Worm (Caenorhabditis elegans) whole organism, L4 larva: ENCODE results near the gene C07A9.12.

Experiments used
- F26F4.8 ChIP-seq: fragments of 200-800 bp; sonication (Bioruptor generic); conservative IDR thresholded peaks from 2 replicates; pipeline ENCODE4 v1.3.6; 2022; ENCODE audit warnings: missing genetic modification characterization, missing compliant biosample characterization
- F37D6.2 ChIP-seq: sonication (generic microtip); optimal IDR thresholded peaks from 2 replicates; lab custom pipeline; 2016; ENCODE audit warnings: mild to moderate bottlenecking, missing genetic modification characterization, missing compliant biosample characterization
- R02D3.7 ChIP-seq: fragments of 150-350 bp; sonication (generic microtip); optimal IDR thresholded peaks from 3 replicates; lab custom pipeline; 2014; ENCODE audit warnings: missing biosample characterization, missing genetic modification characterization
- T26A8.4 ChIP-seq: fragments of 200-800 bp; sonication (Bioruptor generic); IDR thresholded peaks from 2 replicates; pipeline ENCODE4 v1.3.6; 2022; ENCODE audit warnings: missing genetic modification characterization, missing compliant biosample characterization
- aha-1 ChIP-seq: fragments of 150-350 bp; peaks from one replicate; lab custom pipeline; 2014; ENCODE audit warnings: missing biosample characterization, missing genetic modification characterization
- ceh-62 ChIP-seq: sonication (generic microtip); optimal IDR thresholded peaks from 2 replicates; lab custom pipeline; 2017; ENCODE audit warnings: missing biosample characterization, missing genetic modification characterization
- ces-1 ChIP-seq: fragments of 150-350 bp; sonication (generic microtip); optimal IDR thresholded peaks from 4 replicates; lab custom pipeline; 2014; ENCODE audit warnings: missing biosample characterization, missing genetic modification reagents, missing genetic modification characterization
- daf-16 ChIP-seq, 3 experiments: sonication (generic microtip); optimal IDR thresholded peaks; 2 replicates each; lab custom pipeline; 2016 to 2017; ENCODE audit warnings: missing genetic modification characterization in 3 of 3, missing genetic modification reagents in 3 of 3, mild to moderate bottlenecking in 2 of 3, missing compliant biosample characterization in 2 of 3, missing biosample characterization in 1 of 3, moderate library complexity in 1 of 3
- dpl-1 ChIP-seq: fragments of 150-350 bp; optimal IDR thresholded peaks from 2 replicates; lab custom pipeline; 2014; ENCODE audit warnings: missing biosample characterization, missing genetic modification reagents, missing genetic modification characterization
- dve-1 ChIP-seq: sonication (generic microtip); optimal IDR thresholded peaks from 2 replicates; lab custom pipeline; 2017; ENCODE audit warnings: antibody characterized with exemption, mild to moderate bottlenecking, missing genetic modification characterization, missing compliant biosample characterization; ENCODE audit not compliant: insufficient read depth
- egl-43 ChIP-seq: fragments of 200-800 bp; sonication (Bioruptor generic); IDR thresholded peaks from 2 replicates; pipeline ENCODE4 v1.3.6; 2022; ENCODE audit warnings: missing genetic modification reagents, missing genetic modification characterization, missing compliant biosample characterization
- hlh-11 ChIP-seq: fragments of 200-800 bp; sonication (Bioruptor generic); optimal IDR thresholded peaks from 2 replicates; lab custom pipeline; 2018; ENCODE audit warnings: mild to moderate bottlenecking, missing genetic modification characterization, missing compliant biosample characterization
- hlh-30 ChIP-seq: sonication (generic microtip); optimal IDR thresholded peaks from 2 replicates; lab custom pipeline; 2017; ENCODE audit warnings: antibody characterized with exemption, mild to moderate bottlenecking, missing genetic modification characterization, missing compliant biosample characterization; ENCODE audit not compliant: insufficient read depth
- hmg-1.1 ChIP-seq: fragments of 200-800 bp; sonication (Bioruptor generic); IDR thresholded peaks from 2 replicates; pipeline ENCODE4 v1.3.6; 2022; ENCODE audit warnings: missing genetic modification reagents, missing genetic modification characterization, missing compliant biosample characterization
- lin-1 ChIP-seq: fragments of 200-800 bp; sonication (Bioruptor generic); IDR thresholded peaks from 2 replicates; pipeline ENCODE4 v1.3.6; 2022; ENCODE audit warnings: missing genetic modification reagents, missing genetic modification characterization, missing compliant biosample characterization
- lin-29 ChIP-seq: fragments of 200-800 bp; sonication (Bioruptor generic); IDR thresholded peaks from 2 replicates; pipeline ENCODE4 v1.3.6; 2022; ENCODE audit warnings: missing genetic modification reagents, missing genetic modification characterization, missing compliant biosample characterization
- lsy-2 ChIP-seq, 2 experiments: fragments of 150-350 bp in 1 of 2; sonication (generic microtip) in 1 of 2; optimal IDR thresholded peaks; 2 replicates each; lab custom pipeline; 2014 to 2017; ENCODE audit warnings: missing biosample characterization in 2 of 2, missing genetic modification characterization in 2 of 2
- madf-5 ChIP-seq, 2 experiments: fragments of 200-800 bp; sonication (Bioruptor generic); IDR thresholded peaks; 2 replicates each; pipeline ENCODE4 v1.3.6; 2022; ENCODE audit warnings: missing compliant biosample characterization in 2 of 2, missing genetic modification characterization in 2 of 2
- mes-2 ChIP-seq: sonication (generic microtip); optimal IDR thresholded peaks from 2 replicates; lab custom pipeline; 2016; ENCODE audit warnings: missing genotype, mild to moderate bottlenecking, missing genetic modification characterization, missing compliant biosample characterization; ENCODE audit not compliant: poor library complexity, severe bottlenecking
- mxl-2 ChIP-seq: fragments of 200-800 bp; sonication (Bioruptor generic); conservative IDR thresholded peaks from 2 replicates; pipeline ENCODE4 v1.3.6; 2022; ENCODE audit warnings: missing genetic modification reagents, missing genetic modification characterization, missing compliant biosample characterization
- nhr-102 ChIP-seq: sonication (generic microtip); optimal IDR thresholded peaks from 2 replicates; lab custom pipeline; 2016; ENCODE audit warnings: mild to moderate bottlenecking, missing genetic modification characterization, moderate library complexity, missing compliant biosample characterization
- nhr-11 ChIP-seq: fragments of 150-350 bp; optimal IDR thresholded peaks from 2 replicates; lab custom pipeline; 2014; ENCODE audit warnings: missing biosample characterization, missing genetic modification characterization
- nhr-111 ChIP-seq: fragments of 200-800 bp; sonication (Bioruptor generic); optimal IDR thresholded peaks from 2 replicates; lab custom pipeline; 2018; ENCODE audit warnings: mild to moderate bottlenecking, missing genetic modification characterization, missing compliant biosample characterization
- nhr-28 ChIP-seq: fragments of 150-350 bp; optimal IDR thresholded peaks from 2 replicates; lab custom pipeline; 2014; ENCODE audit warnings: missing biosample characterization, missing genetic modification characterization
- nhr-41 ChIP-seq: fragments of 200-800 bp; sonication (Bioruptor generic); IDR thresholded peaks from 2 replicates; pipeline ENCODE4 v1.3.6; 2022; ENCODE audit warnings: missing genetic modification reagents, missing genetic modification characterization, missing compliant biosample characterization
- nhr-6 ChIP-seq: fragments of 150-350 bp; optimal IDR thresholded peaks from 2 replicates; lab custom pipeline; 2014; ENCODE audit warnings: missing biosample characterization, missing genetic modification characterization
- nhr-77 ChIP-seq: fragments of 150-350 bp; optimal IDR thresholded peaks from 2 replicates; lab custom pipeline; 2014; ENCODE audit warnings: missing biosample characterization, missing genetic modification characterization
- php-3 ChIP-seq: fragments of 200-800 bp; sonication (Bioruptor generic); IDR thresholded peaks from 2 replicates; pipeline ENCODE4 v1.3.6; 2022; ENCODE audit warnings: missing genetic modification reagents, missing genetic modification characterization, missing compliant biosample characterization
- pqm-1 ChIP-seq: sonication (generic microtip); optimal IDR thresholded peaks from 2 replicates; lab custom pipeline; 2017; ENCODE audit warnings: missing biosample characterization, missing genetic modification characterization
- sdz-12 ChIP-seq: fragments of 200-800 bp; sonication (Bioruptor generic); optimal IDR thresholded peaks from 2 replicates; lab custom pipeline; 2018; ENCODE audit warnings: mild to moderate bottlenecking, missing genetic modification characterization, missing compliant biosample characterization
- snpc-1.2 ChIP-seq: fragments of 200-800 bp; sonication (Bioruptor generic); IDR thresholded peaks from 2 replicates; pipeline ENCODE4 v1.3.6; 2022; ENCODE audit warnings: missing genetic modification reagents, missing genetic modification characterization, missing compliant biosample characterization
- unc-62 ChIP-seq, 3 experiments: fragments of 150-350 bp in 1 of 3; sonication (generic microtip); optimal IDR thresholded peaks in 2 of 3; peaks in 1 of 3; 1 replicate in 1 of 3; 2 replicates in 2 of 3; lab custom pipeline; 2014 to 2017; ENCODE audit warnings: missing biosample characterization in 3 of 3, missing genetic modification characterization in 3 of 3, missing genetic modification reagents in 3 of 3, missing genotype in 1 of 3
- vab-7 ChIP-seq: fragments of 200-800 bp; sonication (Bioruptor generic); IDR thresholded peaks from 2 replicates; pipeline ENCODE4 v1.3.6; 2022; ENCODE audit warnings: missing genetic modification reagents, missing genetic modification characterization, missing compliant biosample characterization
- zfp-2 ChIP-seq: sonication (generic microtip); optimal IDR thresholded peaks from 2 replicates; lab custom pipeline; 2016; ENCODE audit warnings: mild to moderate bottlenecking, missing genetic modification characterization, missing compliant biosample characterization
- zip-2 ChIP-seq: fragments of 150-350 bp; optimal IDR thresholded peaks from 2 replicates; lab custom pipeline; 2014; ENCODE audit warnings: missing biosample characterization, missing genetic modification characterization
- ztf-11 ChIP-seq: fragments of 150-350 bp; optimal IDR thresholded peaks from 2 replicates; lab custom pipeline; 2014; ENCODE audit warnings: missing biosample characterization, missing genetic modification characterization
- ztf-7 ChIP-seq: fragments of 150-350 bp; optimal IDR thresholded peaks from 2 replicates; lab custom pipeline; 2014; ENCODE audit warnings: missing biosample characterization, missing genetic modification characterization

Gene C07A9.12

ce11 chrIII:9695379-9695778, 32.0 kb downstream of the C07A9.12 start:
- TF ChIP-seq F26F4.8 (GFP tag; lab: Robert Waterston, UW): no peak
- no peak for TF ChIP-seq nhr-102 (tag; lab: Kevin White, UChicago)
- peak; percentile 39 for TF ChIP-seq nhr-6 (tag; lab: Kevin White, UChicago)
- peak in 1 of 2 experiments; percentile 33 for TF ChIP-seq lsy-2 (tag; optimal IDR thresholded peaks at IDR 0.05; lab: Kevin White, UChicago)
- peak; percentile 13 for TF ChIP-seq hlh-30 (tag; lab: Kevin White, UChicago)
- no peak for TF ChIP-seq nhr-28 (tag; lab: Kevin White, UChicago)
- no peak for TF ChIP-seq nhr-11
- no peak for TF ChIP-seq madf-5 (GFP tag; IDR thresholded peaks at IDR 0.05; lab: Robert Waterston, UW)
- TF ChIP-seq mes-2: peak; percentile 47
- TF ChIP-seq dve-1 (tag; lab: Kevin White, UChicago): no peak
- no peak for TF ChIP-seq nhr-111 (GFP tag; lab: Kevin White, UChicago)
- no peak for TF ChIP-seq F37D6.2 (tag; lab: Kevin White, UChicago)
- TF ChIP-seq hlh-11: no peak
- TF ChIP-seq zip-2 (tag; lab: Kevin White, UChicago): no peak
- TF ChIP-seq daf-16 (GFP tag; optimal IDR thresholded peaks at IDR 0.05; lab: Kevin White, UChicago): no peak
- peak; percentile 16 for TF ChIP-seq daf-16 (tag; optimal IDR thresholded peaks at IDR 0.05; lab: Kevin White, UChicago)
- TF ChIP-seq dpl-1 (GFP tag; lab: Kevin White, UChicago): peak; percentile 32
- TF ChIP-seq aha-1 (tag; lab: Kevin White, UChicago): no peak

ce11 chrIII:9694474-9694873, 32.9 kb downstream of the C07A9.12 start, which contains the start of gene set-3:
set-3 (minus strand) TSS chrIII:9694574.
- TF ChIP-seq T26A8.4 (GFP tag; lab: Robert Waterston, UW): no peak
- TF ChIP-seq aha-1 (tag; lab: Kevin White, UChicago): peak; percentile 9

- TF ChIP-seq zfp-2 (tag; lab: Kevin White, UChicago) (no peak), nhr-77 (tag; lab: Kevin White, UChicago) (no peak), ceh-62 (no peak), nhr-111 (GFP tag; lab: Kevin White, UChicago) (no peak), mxl-2 (GFP tag; lab: Robert Waterston, UW) (no peak), daf-16 (GFP tag; optimal IDR thresholded peaks at IDR 0.05; lab: Kevin White, UChicago) (no peak), daf-16 (tag; optimal IDR thresholded peaks at IDR 0.05; lab: Kevin White, UChicago) (peak; percentile 53), php-3 (GFP tag; lab: Robert Waterston, UW) (peak; percentile 68), ztf-7 (tag; lab: Kevin White, UChicago) (no peak), ztf-11 (tag; lab: Kevin White, UChicago) (no peak), madf-5 (GFP tag; IDR thresholded peaks at IDR 0.05; lab: Robert Waterston, UW) (no peak), dve-1 (tag; lab: Kevin White, UChicago) (peak; percentile 35), sdz-12 (GFP tag; lab: Kevin White, UChicago) (no peak), vab-7 (GFP tag; lab: Robert Waterston, UW) (no peak), unc-62 (GFP tag; optimal IDR thresholded peaks at IDR 0.05 in 1 of 2; lab: Kevin White, UChicago) (peak in 1 of 2 experiments; percentile 17), unc-62 (tag; optimal IDR thresholded peaks at IDR 0.05; lab: Kevin White, UChicago) (no peak), hlh-11 (peak; percentile 8), lin-1 (GFP tag; lab: Robert Waterston, UW) (no peak)
Observed at ce11 chrIII:9690044-9690443, 37.3 kb downstream of the C07A9.12 start, which contains the start of gene best-5. best-5 (minus strand) TSS chrIII:9690253.

- TF ChIP-seq egl-43 (GFP tag; lab: Robert Waterston, UW) (no peak), nhr-41 (no peak), snpc-1.2 (GFP tag; lab: Robert Waterston, UW) (no peak), hmg-1.1 (GFP tag; lab: Robert Waterston, UW) (no peak), R02D3.7 (tag; lab: Kevin White, UChicago) (no peak), hlh-11 (peak; percentile 6), daf-16 (GFP tag; optimal IDR thresholded peaks at IDR 0.05; lab: Kevin White, UChicago) (no peak), daf-16 (tag; optimal IDR thresholded peaks at IDR 0.05; lab: Kevin White, UChicago) (peak; percentile 96), dve-1 (tag; lab: Kevin White, UChicago) (peak; percentile 86), ces-1 (GFP tag; lab: Kevin White, UChicago) (no peak), lin-29 (GFP tag; lab: Robert Waterston, UW) (no peak), pqm-1 (peak; percentile 44)
- TF ChIP-seq, all 104 proteins: peak for 4
Observed at ce11 chrIII:9689377-9689776, 38.0 kb downstream of the C07A9.12 start.
